Worm (Caenorhabditis elegans): ENCODE measurements around the gene T19B10.12.
"Not testable (repeated sequence)": the region's sequence is repeated elsewhere in the genome, so short reads cannot be mapped to it uniquely, and the experiment has no call there.

Gene T19B10.12

DNA sequence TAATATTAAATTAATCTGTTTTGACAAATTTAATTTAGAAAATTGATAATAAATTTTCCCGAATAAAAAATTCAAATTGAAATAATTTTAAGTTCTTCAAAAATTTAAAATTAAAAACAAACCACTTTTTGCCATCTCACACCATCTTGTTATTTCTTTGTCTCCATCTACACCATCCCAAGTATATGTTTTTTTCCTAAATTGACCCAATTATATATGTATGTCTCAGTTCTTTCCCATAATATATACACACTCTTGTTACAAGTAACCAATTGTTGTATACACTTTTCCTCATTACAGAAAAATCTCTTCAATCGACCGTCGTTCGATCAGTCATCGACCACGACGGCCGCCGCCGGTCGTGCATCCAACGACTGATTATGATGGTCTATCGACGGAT lies 31.4 kb downstream of the T19B10.12 start, which contains the start of gene gly-20:
TSS of gene gly-20 (plus strand) at position 301 of the 400 bp plus-strand sequence.
- TF ChIP-seq ceh-39 (tag; optimal IDR thresholded peaks at IDR 0.05) (no peak), nhr-76 (tag; optimal IDR thresholded peaks at IDR 0.05) (no peak), bed-3 (GFP tag; optimal IDR thresholded peaks at IDR 0.05) (no peak), ceh-83 (GFP tag; optimal IDR thresholded peaks at IDR 0.05) (no peak), pha-4 (tag; optimal IDR thresholded peaks at IDR 0.05) (no peak), elt-1 (tag; optimal IDR thresholded peaks at IDR 0.05; ENCODE audit: borderline replicate concordance, insufficient read depth) (no peak), ceh-43 (GFP tag; optimal IDR thresholded peaks at IDR 0.05) (no peak), mab-5 (tag; optimal IDR thresholded peaks at IDR 0.05) (no peak), unc-62 (GFP tag; optimal IDR thresholded peaks at IDR 0.05) (no peak), ztf-11 (tag; optimal IDR thresholded peaks at IDR 0.05) (no peak), tbx-8 (GFP tag; optimal IDR thresholded peaks at IDR 0.05) (no peak), lin-32 (GFP tag; optimal IDR thresholded peaks at IDR 0.05) (no peak), lsy-2 (tag; optimal IDR thresholded peaks at IDR 0.05) (no peak), unc-39 (tag; optimal IDR thresholded peaks at IDR 0.05) (no peak), drap-1 (GFP tag; optimal IDR thresholded peaks at IDR 0.05) (no peak), unc-120 (tag; optimal IDR thresholded peaks at IDR 0.05; ENCODE audit: poor library complexity, severe bottlenecking) (no peak), flh-1 (GFP tag; optimal IDR thresholded peaks at IDR 0.05) (no peak), zip-8 (tag; optimal IDR thresholded peaks at IDR 0.05) (no peak), M03D4.4 (tag; optimal IDR thresholded peaks at IDR 0.05) (no peak)

ce11 chrV:11286114-11286513 lies 35.3 kb downstream of the T19B10.12 start, which contains the start of gene C03E10.3:
Gene C03E10.3 (plus strand): TSS chrV:11286414.
- not testable (repeated sequence) for TF ChIP-seq nhr-12 (tag; optimal IDR thresholded peaks at IDR 0.05); lsy-2 (tag; optimal IDR thresholded peaks at IDR 0.05); tbx-8 (GFP tag; optimal IDR thresholded peaks at IDR 0.05)

DNA sequence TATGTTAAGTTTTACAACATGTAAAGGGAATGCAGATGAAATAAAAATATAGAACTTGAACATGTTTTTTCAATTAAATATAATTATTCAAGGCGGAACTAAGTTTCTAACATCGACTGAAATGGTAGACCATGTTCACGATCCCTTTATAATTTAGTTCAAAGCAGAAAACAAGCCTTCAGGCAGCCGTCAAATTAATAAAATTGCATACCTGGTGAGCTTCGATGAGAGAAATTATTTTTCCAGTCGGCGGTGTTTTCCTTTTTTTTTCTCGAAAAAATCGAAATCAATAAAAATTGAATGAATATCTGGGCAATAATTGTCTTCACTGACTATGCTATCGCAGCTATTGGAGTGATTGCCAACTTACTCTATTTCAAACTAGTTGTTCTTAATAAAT lies 40.1 kb downstream of the T19B10.12 start, which contains the start of gene C03E10.1:
TSS of gene C03E10.1 (plus strand) at position 301 of the 400 bp plus-strand sequence.
- TF ChIP-seq flh-1 (GFP tag; optimal IDR thresholded peaks at IDR 0.05) (no peak), unc-39 (tag; optimal IDR thresholded peaks at IDR 0.05) (no peak), ham-2 (GFP tag; optimal IDR thresholded peaks at IDR 0.05) (no peak), M03D4.4 (tag; optimal IDR thresholded peaks at IDR 0.05) (no peak), bed-3 (GFP tag; optimal IDR thresholded peaks at IDR 0.05) (no peak), cnd-1 (tag; optimal IDR thresholded peaks at IDR 0.05) (no peak), ceh-39 (tag; optimal IDR thresholded peaks at IDR 0.05) (no peak), mls-2 (tag; optimal IDR thresholded peaks at IDR 0.05) (no peak), lin-32 (GFP tag; optimal IDR thresholded peaks at IDR 0.05) (no peak), ceh-83 (GFP tag; optimal IDR thresholded peaks at IDR 0.05) (no peak), sem-2 (GFP tag; optimal IDR thresholded peaks at IDR 0.05) (no peak), ceh-43 (GFP tag; optimal IDR thresholded peaks at IDR 0.05) (no peak), drap-1 (GFP tag; optimal IDR thresholded peaks at IDR 0.05) (no peak), ces-1 (GFP tag; optimal IDR thresholded peaks at IDR 0.05) (no peak), nhr-76 (tag; optimal IDR thresholded peaks at IDR 0.05) (no peak), nhr-2 (tag; optimal IDR thresholded peaks at IDR 0.05) (no peak), lin-13 (tag; optimal IDR thresholded peaks at IDR 0.05) (no peak)

- no peak for TF ChIP-seq elt-1 (tag; optimal IDR thresholded peaks at IDR 0.05; ENCODE audit: borderline replicate concordance, insufficient read depth)
- no peak for TF ChIP-seq lin-32 (GFP tag; optimal IDR thresholded peaks at IDR 0.05)
- TF ChIP-seq ceh-43 (GFP tag; optimal IDR thresholded peaks at IDR 0.05): no peak
- TF ChIP-seq ces-1 (GFP tag; optimal IDR thresholded peaks at IDR 0.05): no peak
- TF ChIP-seq elt-3 (tag; optimal IDR thresholded peaks at IDR 0.05): no peak
- no peak for TF ChIP-seq nhr-76 (tag; optimal IDR thresholded peaks at IDR 0.05)
- TF ChIP-seq mab-5 (tag; optimal IDR thresholded peaks at IDR 0.05): no peak
- no peak for TF ChIP-seq sem-2 (GFP tag; optimal IDR thresholded peaks at IDR 0.05)
- TF ChIP-seq mep-1 (tag; optimal IDR thresholded peaks at IDR 0.05): no peak
- TF ChIP-seq hlh-1 (tag; optimal IDR thresholded peaks at IDR 0.05): no peak
Measured at ce11 chrV:11292682-11293081, 41.8 kb downstream of the T19B10.12 start.

DNA sequence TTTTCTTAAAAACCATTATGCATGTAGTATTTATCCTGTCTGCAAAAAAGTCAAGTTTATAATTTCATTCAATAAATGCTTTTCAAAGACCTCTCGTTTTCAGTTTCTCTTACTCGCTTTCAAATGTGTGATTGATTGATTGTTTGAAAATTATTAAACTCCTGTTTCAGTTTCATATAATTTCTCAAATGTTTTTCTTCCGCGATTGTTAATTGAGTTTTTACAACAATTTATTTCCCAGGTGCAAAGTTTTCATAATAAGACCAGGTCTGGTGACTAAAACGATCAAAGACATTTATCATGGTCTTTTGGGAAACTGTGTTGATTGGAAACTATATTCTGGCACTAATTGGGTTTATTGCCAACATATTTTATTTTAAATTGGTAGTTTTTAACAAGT lies 43.6 kb downstream of the T19B10.12 start, which contains the start of gene T03F7.6:
TSS of gene T03F7.6 (plus strand) at position 301 of the 400 bp plus-strand sequence.
- TF ChIP-seq mls-2 (tag; optimal IDR thresholded peaks at IDR 0.05) (no peak), drap-1 (GFP tag; optimal IDR thresholded peaks at IDR 0.05) (no peak), ham-2 (GFP tag; optimal IDR thresholded peaks at IDR 0.05) (no peak), blmp-1 (tag; optimal IDR thresholded peaks at IDR 0.05) (no peak), zip-8 (tag; optimal IDR thresholded peaks at IDR 0.05) (no peak), cnd-1 (tag; optimal IDR thresholded peaks at IDR 0.05) (no peak), bed-3 (GFP tag; optimal IDR thresholded peaks at IDR 0.05) (no peak), lsy-2 (tag; optimal IDR thresholded peaks at IDR 0.05) (no peak), sptf-1 (tag; optimal IDR thresholded peaks at IDR 0.05) (no peak)

All from whole organism, mixed stage, embryonic.